Worm (Caenorhabditis elegans) whole organism, young adult: ENCODE measurements around the gene nsph-3.1.

Source experiments
- B0336.3 ChIP-seq: fragments of 200-800 bp; sonication (Bioruptor generic); IDR thresholded peaks from 2 replicates; pipeline ENCODE4 v1.3.6; 2022; ENCODE audit warnings: missing genetic modification characterization, missing compliant biosample characterization
- F10E7.11 ChIP-seq: sonication (generic microtip); optimal IDR thresholded peaks from 2 replicates; lab custom pipeline; 2017; ENCODE audit warnings: mild to moderate bottlenecking, missing genetic modification characterization, moderate library complexity, missing compliant biosample characterization
- F23B12.7 ChIP-seq: sonication (generic microtip); optimal IDR thresholded peaks from 2 replicates; lab custom pipeline; 2017; ENCODE audit warnings: missing genetic modification characterization, mild to moderate bottlenecking, missing compliant biosample characterization, antibody characterized with exemption, moderate library complexity; ENCODE audit not compliant: insufficient read depth
- F37B4.10 ChIP-seq: fragments of 200-800 bp; sonication (Bioruptor generic); IDR thresholded peaks from 2 replicates; pipeline ENCODE4 v1.3.6; 2022; ENCODE audit warnings: missing genetic modification characterization, missing compliant biosample characterization
- F39B2.1 ChIP-seq: fragments of 200-800 bp; sonication (Bioruptor generic); IDR thresholded peaks from 2 replicates; pipeline ENCODE4 v1.3.6; 2022; ENCODE audit warnings: missing genetic modification reagents, missing genetic modification characterization, missing compliant biosample characterization
- F52B5.7 ChIP-seq: sonication (generic microtip); optimal IDR thresholded peaks from 2 replicates; lab custom pipeline; 2016; ENCODE audit warnings: mild to moderate bottlenecking, missing genetic modification characterization, missing compliant biosample characterization
- F55B11.4 ChIP-seq: sonication (generic microtip); optimal IDR thresholded peaks from 2 replicates; lab custom pipeline; 2016; ENCODE audit warnings: missing compliant biosample characterization, missing genetic modification characterization, borderline replicate concordance; ENCODE audit not compliant: insufficient read depth
- F57A8.1 ChIP-seq: fragments of 200-800 bp; sonication (Bioruptor generic); optimal IDR thresholded peaks from 2 replicates; lab custom pipeline; 2018; ENCODE audit warnings: mild to moderate bottlenecking, missing genetic modification characterization, moderate library complexity, missing compliant biosample characterization
- F57C9.4 ChIP-seq: sonication (generic microtip); optimal IDR thresholded peaks from 2 replicates; lab custom pipeline; 2017; ENCODE audit warnings: mild to moderate bottlenecking, missing genetic modification characterization, missing compliant biosample characterization
- K11D2.4 ChIP-seq: fragments of 200-800 bp; sonication (Bioruptor generic); IDR thresholded peaks from 2 replicates; pipeline ENCODE4 v1.3.6; 2022; ENCODE audit warnings: missing genetic modification reagents, missing genetic modification characterization, missing compliant biosample characterization
- K12H6.12 ChIP-seq: fragments of 200-800 bp; sonication (Bioruptor generic); optimal IDR thresholded peaks from 2 replicates; lab custom pipeline; 2018; ENCODE audit warnings: mild to moderate bottlenecking, missing genetic modification characterization, missing compliant biosample characterization
- T26A5.8 ChIP-seq: sonication (generic microtip); optimal IDR thresholded peaks from 2 replicates; lab custom pipeline; 2016; ENCODE audit warnings: missing genetic modification characterization, missing compliant biosample characterization
- Y53F4B.3 ChIP-seq: fragments of 200-800 bp; sonication (Bioruptor generic); IDR thresholded peaks from 2 replicates; pipeline ENCODE4 v1.3.6; 2022; ENCODE audit warnings: missing genetic modification reagents, missing genetic modification characterization, missing compliant biosample characterization
- Y67H2A.10 ChIP-seq: fragments of 200-800 bp; sonication (Bioruptor generic); conservative IDR thresholded peaks from 2 replicates; pipeline ENCODE4 v1.3.6; 2022; ENCODE audit warnings: missing genetic modification reagents, missing genetic modification characterization, missing compliant biosample characterization
- Y79H2A.3 ChIP-seq: fragments of 200-800 bp; sonication (Bioruptor generic); conservative IDR thresholded peaks from 2 replicates; pipeline ENCODE4 v1.3.6; 2022; ENCODE audit warnings: missing genetic modification reagents, missing genetic modification characterization, missing compliant biosample characterization
- ZK185.1 ChIP-seq: sonication (generic microtip); optimal IDR thresholded peaks from 2 replicates; lab custom pipeline; 2016; ENCODE audit warnings: mild to moderate bottlenecking, missing genetic modification characterization, missing compliant biosample characterization; ENCODE audit not compliant: poor library complexity, severe bottlenecking
- ama-1 ChIP-seq, 3 experiments: fragments of 150-350 bp in 1 of 3; sonication (generic microtip) in 2 of 3; optimal IDR thresholded peaks; 2 replicates each; lab custom pipeline; 2014 to 2018; ENCODE audit warnings: missing biosample characterization in 2 of 3, missing genetic modification characterization in 2 of 3, missing genetic modification reagents in 2 of 3
- aptf-3 ChIP-seq: fragments of 200-800 bp; sonication (Bioruptor generic); IDR thresholded peaks from 2 replicates; pipeline ENCODE4 v1.3.6; 2022; ENCODE audit warnings: missing genetic modification characterization, missing compliant biosample characterization
- atf-7 ChIP-seq: sonication (generic microtip); optimal IDR thresholded peaks from 2 replicates; lab custom pipeline; 2017; ENCODE audit warnings: mild to moderate bottlenecking, missing genetic modification characterization, missing compliant biosample characterization
- attf-3 ChIP-seq: fragments of 200-800 bp; sonication (Bioruptor generic); conservative IDR thresholded peaks from 2 replicates; pipeline ENCODE4 v1.3.6; 2022; ENCODE audit warnings: missing genetic modification reagents, missing genetic modification characterization, missing compliant biosample characterization
- ccch-3 ChIP-seq: fragments of 200-800 bp; sonication (Bioruptor generic); optimal IDR thresholded peaks from 2 replicates; lab custom pipeline; 2018; ENCODE audit warnings: mild to moderate bottlenecking, missing genetic modification characterization, missing compliant biosample characterization
- die-1 ChIP-seq: sonication (generic microtip); optimal IDR thresholded peaks from 2 replicates; lab custom pipeline; 2016; ENCODE audit warnings: missing genotype, mild to moderate bottlenecking, missing genetic modification characterization, missing compliant biosample characterization
- efl-1 ChIP-seq: fragments of 150-350 bp; optimal IDR thresholded peaks from 2 replicates; lab custom pipeline; 2014; ENCODE audit warnings: missing biosample characterization, missing genetic modification reagents, missing genetic modification characterization
- egl-44 ChIP-seq: fragments of 200-800 bp; sonication (Bioruptor generic); IDR thresholded peaks from 2 replicates; pipeline ENCODE4 v1.3.6; 2022; ENCODE audit warnings: missing genetic modification reagents, missing genetic modification characterization, missing compliant biosample characterization
- egrh-3 ChIP-seq: fragments of 200-800 bp; sonication (Bioruptor generic); IDR thresholded peaks from 2 replicates; pipeline ENCODE4 v1.3.6; 2022; ENCODE audit warnings: missing genetic modification reagents, missing genetic modification characterization, missing compliant biosample characterization
- ekl-4 ChIP-seq: fragments of 200-800 bp; sonication (Bioruptor generic); IDR thresholded peaks from 2 replicates; pipeline ENCODE4 v1.3.6; 2022; ENCODE audit warnings: missing genetic modification reagents, missing genetic modification characterization, missing compliant biosample characterization
- hlh-26 ChIP-seq: fragments of 200-800 bp; sonication (Bioruptor generic); conservative IDR thresholded peaks from 2 replicates; pipeline ENCODE4 v1.3.6; 2022; ENCODE audit warnings: missing genetic modification reagents, missing genetic modification characterization, missing compliant biosample characterization
- lin-26 ChIP-seq: fragments of 200-800 bp; sonication (Bioruptor generic); IDR thresholded peaks from 2 replicates; pipeline ENCODE4 v1.3.6; 2022; ENCODE audit warnings: missing genetic modification reagents, missing genetic modification characterization, missing compliant biosample characterization
- lin-54 ChIP-seq: fragments of 200-800 bp; sonication (Bioruptor generic); optimal IDR thresholded peaks from 2 replicates; lab custom pipeline; 2018; ENCODE audit warnings: mild to moderate bottlenecking, missing genetic modification characterization, missing compliant biosample characterization
- madf-8 ChIP-seq: fragments of 200-800 bp; sonication (Bioruptor generic); conservative IDR thresholded peaks from 2 replicates; pipeline ENCODE4 v1.3.6; 2022; ENCODE audit warnings: missing genetic modification reagents, missing genetic modification characterization, missing compliant biosample characterization
- mel-28 ChIP-seq: sonication (generic microtip); optimal IDR thresholded peaks from 2 replicates; lab custom pipeline; 2016; ENCODE audit warnings: borderline replicate concordance, mild to moderate bottlenecking, missing genetic modification characterization, missing compliant biosample characterization
- nfya-1 ChIP-seq: sonication (generic microtip); optimal IDR thresholded peaks from 2 replicates; lab custom pipeline; 2017; ENCODE audit warnings: antibody characterized with exemption, missing compliant biosample characterization, missing genetic modification characterization, borderline replicate concordance; ENCODE audit not compliant: insufficient read depth
- nhr-120 ChIP-seq: fragments of 200-800 bp; sonication (Bioruptor generic); IDR thresholded peaks from 2 replicates; pipeline ENCODE4 v1.3.6; 2022; ENCODE audit warnings: missing genetic modification characterization, missing compliant biosample characterization
- nhr-179 ChIP-seq: sonication (generic microtip); optimal IDR thresholded peaks from 2 replicates; lab custom pipeline; 2016; ENCODE audit warnings: mild to moderate bottlenecking, missing genetic modification characterization, missing compliant biosample characterization
- nhr-27 ChIP-seq: fragments of 200-800 bp; sonication (Bioruptor generic); optimal IDR thresholded peaks from 2 replicates; lab custom pipeline; 2018; ENCODE audit warnings: mild to moderate bottlenecking, missing genetic modification characterization, moderate library complexity, missing compliant biosample characterization
- nhr-90 ChIP-seq: sonication (generic microtip); optimal IDR thresholded peaks from 2 replicates; lab custom pipeline; 2016; ENCODE audit warnings: missing genotype, mild to moderate bottlenecking, missing genetic modification characterization, missing compliant biosample characterization
- rcor-1 ChIP-seq: fragments of 200-800 bp; sonication (Bioruptor generic); IDR thresholded peaks from 2 replicates; pipeline ENCODE4 v1.3.6; 2022; ENCODE audit warnings: missing genetic modification reagents, missing genetic modification characterization, missing compliant biosample characterization
- snpc-1.1 ChIP-seq: sonication (generic microtip); optimal IDR thresholded peaks from 2 replicates; lab custom pipeline; 2017; ENCODE audit warnings: missing genetic modification characterization, mild to moderate bottlenecking, missing compliant biosample characterization, antibody characterized with exemption, moderate library complexity, missing genotype, missing genetic modification reagents; ENCODE audit not compliant: insufficient read depth
- snpc-1.3 ChIP-seq: sonication (generic microtip); optimal IDR thresholded peaks from 2 replicates; lab custom pipeline; 2017; ENCODE audit warnings: missing genetic modification characterization, mild to moderate bottlenecking, missing compliant biosample characterization, antibody characterized with exemption, moderate library complexity, missing genotype, missing genetic modification reagents; ENCODE audit not compliant: insufficient read depth
- snpc-4 ChIP-seq, 5 experiments: fragments of 150-350 bp in 1 of 5; sonication (generic microtip) in 4 of 5; optimal IDR thresholded peaks; 2 replicates each; lab custom pipeline; 2014 to 2018; ENCODE audit warnings: missing genetic modification characterization in 5 of 5, missing biosample characterization in 3 of 5, antibody characterized with exemption in 2 of 5, mild to moderate bottlenecking in 2 of 5, missing compliant biosample characterization in 2 of 5, missing genotype in 2 of 5, moderate library complexity in 2 of 5, missing genetic modification reagents in 1 of 5
- sptf-2 ChIP-seq: fragments of 200-800 bp; sonication (Bioruptor generic); optimal IDR thresholded peaks from 2 replicates; lab custom pipeline; 2018; ENCODE audit warnings: mild to moderate bottlenecking, missing genetic modification characterization, missing compliant biosample characterization
- tlf-1 ChIP-seq: fragments of 200-800 bp; sonication (Bioruptor generic); optimal IDR thresholded peaks from 2 replicates; lab custom pipeline; 2018; ENCODE audit warnings: mild to moderate bottlenecking, missing genetic modification characterization, missing compliant biosample characterization
- unc-130 ChIP-seq: sonication (generic microtip); optimal IDR thresholded peaks from 2 replicates; lab custom pipeline; 2016; ENCODE audit warnings: missing genetic modification reagents, missing genetic modification characterization, missing compliant biosample characterization
- ztf-22 ChIP-seq: fragments of 200-800 bp; sonication (Bioruptor generic); optimal IDR thresholded peaks from 2 replicates; lab custom pipeline; 2018; ENCODE audit warnings: mild to moderate bottlenecking, missing genetic modification characterization, moderate library complexity, missing compliant biosample characterization
- ztf-6 ChIP-seq: fragments of 200-800 bp; sonication (Bioruptor generic); IDR thresholded peaks from 2 replicates; pipeline ENCODE4 v1.3.6; 2022; ENCODE audit warnings: missing genetic modification reagents, missing genetic modification characterization, missing compliant biosample characterization

The nsph-3.1 gene

ce11 chrIV:10935853-10936491, 13.6 kb upstream of the nsph-3.1 start, which contains the start of gene lgg-2 (continued):
- no peak for TF ChIP-seq madf-8 (GFP tag; lab: Robert Waterston, UW)
- peak; percentile 70 for TF ChIP-seq rcor-1
- peak; percentile 91 for TF ChIP-seq K11D2.4 (GFP tag; lab: Robert Waterston, UW)
- TF ChIP-seq tlf-1 (GFP tag; lab: Kevin White, UChicago), result peak; percentile 86
- no peak for TF ChIP-seq nhr-120 (GFP tag; lab: Robert Waterston, UW)
- no peak for TF ChIP-seq F57C9.4
- no peak for TF ChIP-seq F52B5.7 (tag; lab: Kevin White, UChicago)
- no peak for TF ChIP-seq nfya-1 (tag; lab: Kevin White, UChicago)
- TF ChIP-seq unc-130 (GFP tag; lab: Kevin White, UChicago), result no peak
- no peak for TF ChIP-seq snpc-1.1 (tag; lab: Kevin White, UChicago)
- peak; percentile 73 for TF ChIP-seq Y67H2A.10
- no peak for TF ChIP-seq F39B2.1 (GFP tag; lab: Robert Waterston, UW)
- TF ChIP-seq aptf-3 (GFP tag; lab: Robert Waterston, UW), result no peak
- no peak for TF ChIP-seq hlh-26 (GFP tag; lab: Robert Waterston, UW)
- TF ChIP-seq efl-1, result no peak
- peak; percentile 87 for TF ChIP-seq ztf-22
- peak; percentile 11; the same call in 1 of the 2 replicates for TF ChIP-seq egrh-3 (GFP tag; lab: Robert Waterston, UW)
- peak; percentile 69 for TF ChIP-seq ZK185.1 (tag; lab: Kevin White, UChicago)
- peak; percentile 52; the same call in 1 of the 2 replicates for TF ChIP-seq lin-26 (GFP tag; lab: Robert Waterston, UW)
- TF ChIP-seq attf-3 (GFP tag; lab: Robert Waterston, UW), result peak; percentile 31; the same call in 1 of the 2 replicates
- no peak for TF ChIP-seq F57A8.1
- TF ChIP-seq lin-54 (GFP tag; lab: Kevin White, UChicago), result peak; percentile 81
- TF ChIP-seq K12H6.12 (tag; lab: Kevin White, UChicago), result peak; percentile 68
- TF ChIP-seq nhr-179 (tag; lab: Kevin White, UChicago), result no peak
- TF ChIP-seq Y53F4B.3 (GFP tag; lab: Robert Waterston, UW), result no peak
- TF ChIP-seq F55B11.4, result no peak
- no peak for TF ChIP-seq F23B12.7 (tag; lab: Kevin White, UChicago)
- no peak for TF ChIP-seq snpc-4 (GFP tag; optimal IDR thresholded peaks at IDR 0.05; lab: Kevin White, UChicago)
- TF ChIP-seq snpc-4 (tag; optimal IDR thresholded peaks at IDR 0.05; lab: Kevin White, UChicago), result peak in 3 of 4 experiments; percentile 25 to 71 (median 67)
- TF ChIP-seq ztf-6 (GFP tag; lab: Robert Waterston, UW), result 0 out of 2 replicates have a peak, but pooled peaks have one; percentile 24
- no peak for TF ChIP-seq snpc-1.3 (tag; lab: Kevin White, UChicago)
- TF ChIP-seq egl-44 (GFP tag; lab: Robert Waterston, UW), result 0 out of 2 replicates have a peak, but pooled peaks have one; percentile 61
- TF ChIP-seq nhr-90, result peak; percentile 61
- TF ChIP-seq sptf-2 (GFP tag; lab: Kevin White, UChicago), result no peak
- peak; percentile 67; the same call in 1 of the 2 replicates for TF ChIP-seq B0336.3 (GFP tag; lab: Robert Waterston, UW)
- TF ChIP-seq nhr-27 (tag; lab: Kevin White, UChicago), result no peak
- no peak for TF ChIP-seq F10E7.11 (tag; lab: Kevin White, UChicago)
- TF ChIP-seq ekl-4, result peak; percentile 90
- 0 out of 2 replicates have a peak, but pooled peaks have one; percentile 28 for TF ChIP-seq F37B4.10 (GFP tag; lab: Robert Waterston, UW)
- TF ChIP-seq T26A5.8 (tag; lab: Kevin White, UChicago), result no peak
- TF ChIP-seq ama-1 (optimal IDR thresholded peaks at IDR 0.05; lab: Kevin White, UChicago), result no peak
- no peak for TF ChIP-seq ama-1 (GFP tag; optimal IDR thresholded peaks at IDR 0.05; lab: Kevin White, UChicago)
- peak; percentile 21 for TF ChIP-seq die-1
- no peak for TF ChIP-seq mel-28 (tag; lab: Kevin White, UChicago)
- TF ChIP-seq atf-7, result peak; percentile 87
- no peak for TF ChIP-seq Y79H2A.3
- TF ChIP-seq ccch-3 (GFP tag; lab: Kevin White, UChicago), result no peak
